Worm (Caenorhabditis elegans): Measurements from ENCODE around the gene B0393.4.

DNA sequence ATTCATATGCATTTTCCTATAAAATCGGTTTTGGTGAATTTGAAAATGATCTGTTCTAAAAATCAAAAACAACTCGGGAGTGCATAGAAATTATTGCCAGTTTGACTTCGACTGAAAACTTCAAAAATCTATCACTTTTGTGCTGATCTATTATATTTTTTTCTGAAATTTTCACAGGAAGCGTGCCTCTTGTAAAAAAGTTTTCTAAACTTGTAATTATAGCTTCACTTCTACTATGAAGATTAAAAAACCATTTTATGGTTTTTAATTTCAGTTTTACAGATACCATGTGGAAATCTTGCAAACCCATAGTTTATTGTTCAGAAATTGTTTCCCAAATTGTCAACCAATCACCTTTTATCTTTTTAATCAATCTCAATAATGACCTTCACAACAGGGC, 29.4 kb downstream of the B0393.4 start, which contains the start of gene F17C8.9:
- TF ChIP-seq die-1 (tag; optimal IDR thresholded peaks at IDR 0.05) (no peak), ztf-3 (GFP tag; optimal IDR thresholded peaks at IDR 0.05) (no peak), nfya-1 (tag; optimal IDR thresholded peaks at IDR 0.05; ENCODE audit: borderline replicate concordance, insufficient read depth) (no peak), unc-62 (GFP tag; optimal IDR thresholded peaks at IDR 0.05) (no peak), F39B2.1 (GFP tag; IDR thresholded peaks at IDR 0.05) (no peak), snpc-3.4 (tag; optimal IDR thresholded peaks at IDR 0.05) (no peak), ZK185.1 (tag; optimal IDR thresholded peaks at IDR 0.05; ENCODE audit: poor library complexity, severe bottlenecking) (no peak), lag-1 (GFP tag; IDR thresholded peaks at IDR 0.05) (no peak), ceh-40 (GFP tag; IDR thresholded peaks at IDR 0.05) (no peak), ama-1 (optimal IDR thresholded peaks at IDR 0.05) (no peak), ama-1 (GFP tag; optimal IDR thresholded peaks at IDR 0.05) (no peak), D2030.7 (GFP tag; IDR thresholded peaks at IDR 0.05) (no peak)

All from whole organism, young adult.